Fruit fly (Drosophila melanogaster): ENCODE results near the gene TM9SF3.
A peak's percentile ranks its signal among the peaks of the same experiment; 100 is the strongest.

The TM9SF3 gene

dm6 chr3L:5563309-5564182, 40.2 kb downstream of the TM9SF3 start, which contains the start of the genes ScsbetaG and Sras:
TSS of gene ScsbetaG (minus strand) at chr3L:5563691.
TSS of gene Sras (plus strand) at chr3L:5563774.
- TF ChIP-seq noc (tag; optimal IDR thresholded peaks at IDR 0.05) = no peak

- TF ChIP-seq noc (tag; optimal IDR thresholded peaks at IDR 0.05) = no peak
These were observed 41.2 kb downstream of the TM9SF3 start for dm6 chr3L:5562584-5562983.

- no peak for TF ChIP-seq noc (tag; optimal IDR thresholded peaks at IDR 0.05)
These were observed 42.4 kb downstream of the TM9SF3 start, which contains the start of gene sinu for dm6 chr3L:5561341-5561740. TSS of gene sinu (minus strand) at chr3L:5561598.

dm6 chr3L:5556195-5556594, 47.6 kb downstream of the TM9SF3 start:
- no peak for TF ChIP-seq noc (tag; optimal IDR thresholded peaks at IDR 0.05)

- peak; percentile 65 for TF ChIP-seq noc (tag; optimal IDR thresholded peaks at IDR 0.05)
These were observed 49.4 kb downstream of the TM9SF3 start for dm6 chr3L:5554377-5554776.

dm6 chr3L:5553717-5554116, 50.1 kb downstream of the TM9SF3 start:
- no peak for TF ChIP-seq noc (tag; optimal IDR thresholded peaks at IDR 0.05)
